Worm (Caenorhabditis elegans) whole organism, L4 larva: ENCODE data around the gene hda-1.

ENCODE experiments used
- F10B5.3 ChIP-seq: sonication (generic microtip); optimal IDR thresholded peaks from 2 replicates; lab custom pipeline; 2016; ENCODE audit warnings: mild to moderate bottlenecking, missing genetic modification characterization, missing compliant biosample characterization
- F37D6.2 ChIP-seq: sonication (generic microtip); optimal IDR thresholded peaks from 2 replicates; lab custom pipeline; 2016; ENCODE audit warnings: mild to moderate bottlenecking, missing genetic modification characterization, missing compliant biosample characterization
- T26A8.4 ChIP-seq: fragments of 200-800 bp; sonication (Bioruptor generic); IDR thresholded peaks from 2 replicates; pipeline ENCODE4 v1.3.6; 2022; ENCODE audit warnings: missing genetic modification characterization, missing compliant biosample characterization
- ZK337.2 ChIP-seq: fragments of 200-800 bp; sonication (Bioruptor generic); IDR thresholded peaks from 2 replicates; pipeline ENCODE4 v1.3.6; 2022; ENCODE audit warnings: missing genetic modification reagents, missing genetic modification characterization, missing compliant biosample characterization
- attf-4 ChIP-seq: sonication (generic microtip); optimal IDR thresholded peaks from 3 replicates; lab custom pipeline; 2017; ENCODE audit warnings: missing biosample characterization, missing genetic modification characterization
- ces-1 ChIP-seq: fragments of 150-350 bp; sonication (generic microtip); optimal IDR thresholded peaks from 4 replicates; lab custom pipeline; 2014; ENCODE audit warnings: missing biosample characterization, missing genetic modification reagents, missing genetic modification characterization
- daf-16 ChIP-seq, 3 experiments: sonication (generic microtip); optimal IDR thresholded peaks; 2 replicates each; lab custom pipeline; 2016 to 2017; ENCODE audit warnings: missing genetic modification characterization in 3 of 3, missing genetic modification reagents in 3 of 3, mild to moderate bottlenecking in 2 of 3, missing compliant biosample characterization in 2 of 3, missing biosample characterization in 1 of 3, moderate library complexity in 1 of 3
- dmd-6 ChIP-seq: fragments of 200-800 bp; sonication (Bioruptor generic); IDR thresholded peaks from 2 replicates; pipeline ENCODE4 v1.3.6; 2022; ENCODE audit warnings: missing genetic modification reagents, missing genetic modification characterization, missing compliant biosample characterization
- dmd-9 ChIP-seq: fragments of 200-800 bp; sonication (Bioruptor generic); IDR thresholded peaks from 2 replicates; pipeline ENCODE4 v1.3.6; 2022; ENCODE audit warnings: missing genetic modification reagents, missing genetic modification characterization, missing compliant biosample characterization
- dve-1 ChIP-seq: sonication (generic microtip); optimal IDR thresholded peaks from 2 replicates; lab custom pipeline; 2017; ENCODE audit warnings: antibody characterized with exemption, mild to moderate bottlenecking, missing genetic modification characterization, missing compliant biosample characterization; ENCODE audit not compliant: insufficient read depth
- gei-8 ChIP-seq: fragments of 200-800 bp; sonication (Bioruptor generic); optimal IDR thresholded peaks from 2 replicates; lab custom pipeline; 2018; ENCODE audit warnings: mild to moderate bottlenecking, missing genetic modification characterization, missing compliant biosample characterization
- hlh-11 ChIP-seq: fragments of 200-800 bp; sonication (Bioruptor generic); optimal IDR thresholded peaks from 2 replicates; lab custom pipeline; 2018; ENCODE audit warnings: mild to moderate bottlenecking, missing genetic modification characterization, missing compliant biosample characterization
- hmg-1.1 ChIP-seq: fragments of 200-800 bp; sonication (Bioruptor generic); IDR thresholded peaks from 2 replicates; pipeline ENCODE4 v1.3.6; 2022; ENCODE audit warnings: missing genetic modification reagents, missing genetic modification characterization, missing compliant biosample characterization
- lin-1 ChIP-seq: fragments of 200-800 bp; sonication (Bioruptor generic); IDR thresholded peaks from 2 replicates; pipeline ENCODE4 v1.3.6; 2022; ENCODE audit warnings: missing genetic modification reagents, missing genetic modification characterization, missing compliant biosample characterization
- lin-15B ChIP-seq: fragments of 150-350 bp; sonication (generic microtip); optimal IDR thresholded peaks from 3 replicates; lab custom pipeline; 2014; ENCODE audit warnings: missing biosample characterization, missing genetic modification characterization
- mdl-1 ChIP-seq, 2 experiments: fragments of 150-350 bp in 1 of 2; sonication (generic microtip) in 1 of 2; optimal IDR thresholded peaks; 2 replicates each; lab custom pipeline; 2014 to 2017; ENCODE audit warnings: missing biosample characterization in 2 of 2, missing genetic modification characterization in 2 of 2
- mdt-29 ChIP-seq: fragments of 200-800 bp; sonication (Bioruptor generic); IDR thresholded peaks from 2 replicates; pipeline ENCODE4 v1.3.6; 2022; ENCODE audit warnings: missing genetic modification reagents, missing genetic modification characterization, missing compliant biosample characterization
- nhr-111 ChIP-seq: fragments of 200-800 bp; sonication (Bioruptor generic); optimal IDR thresholded peaks from 2 replicates; lab custom pipeline; 2018; ENCODE audit warnings: mild to moderate bottlenecking, missing genetic modification characterization, missing compliant biosample characterization
- nhr-28 ChIP-seq: fragments of 150-350 bp; optimal IDR thresholded peaks from 2 replicates; lab custom pipeline; 2014; ENCODE audit warnings: missing biosample characterization, missing genetic modification characterization
- nhr-6 ChIP-seq: fragments of 150-350 bp; optimal IDR thresholded peaks from 2 replicates; lab custom pipeline; 2014; ENCODE audit warnings: missing biosample characterization, missing genetic modification characterization
- nhr-77 ChIP-seq: fragments of 150-350 bp; optimal IDR thresholded peaks from 2 replicates; lab custom pipeline; 2014; ENCODE audit warnings: missing biosample characterization, missing genetic modification characterization
- pha-4 ChIP-seq, 2 experiments: fragments of 150-350 bp in 1 of 2; fragments of 200-800 bp in 1 of 2; sonication (Bioruptor generic) in 1 of 2; IDR thresholded peaks in 1 of 2; optimal IDR thresholded peaks in 1 of 2; 2 replicates each; pipeline versions ENCODE4 v1.3.6 to Lab custom; 2014 to 2022; ENCODE audit warnings: missing genetic modification characterization in 2 of 2, missing genetic modification reagents in 2 of 2, missing biosample characterization in 1 of 2, missing compliant biosample characterization in 1 of 2
- pqm-1 ChIP-seq: sonication (generic microtip); optimal IDR thresholded peaks from 2 replicates; lab custom pipeline; 2017; ENCODE audit warnings: missing biosample characterization, missing genetic modification characterization
- rbr-2 ChIP-seq: sonication (generic microtip); optimal IDR thresholded peaks from 2 replicates; lab custom pipeline; 2016; ENCODE audit warnings: missing genotype, missing genetic modification characterization, missing compliant biosample characterization
- sdz-12 ChIP-seq: fragments of 200-800 bp; sonication (Bioruptor generic); optimal IDR thresholded peaks from 2 replicates; lab custom pipeline; 2018; ENCODE audit warnings: mild to moderate bottlenecking, missing genetic modification characterization, missing compliant biosample characterization
- set-16 ChIP-seq: fragments of 200-800 bp; sonication (Bioruptor generic); IDR thresholded peaks from 2 replicates; pipeline ENCODE4 v1.3.6; 2022; ENCODE audit warnings: missing genetic modification reagents, missing genetic modification characterization, missing compliant biosample characterization
- skn-1 ChIP-seq: fragments of 150-350 bp; optimal IDR thresholded peaks from 2 replicates; lab custom pipeline; 2014; ENCODE audit warnings: missing biosample characterization, missing genetic modification characterization
- snpc-1.2 ChIP-seq: fragments of 200-800 bp; sonication (Bioruptor generic); IDR thresholded peaks from 2 replicates; pipeline ENCODE4 v1.3.6; 2022; ENCODE audit warnings: missing genetic modification reagents, missing genetic modification characterization, missing compliant biosample characterization
- tra-1 ChIP-seq: fragments of 200-800 bp; sonication (Bioruptor generic); IDR thresholded peaks from 2 replicates; pipeline ENCODE4 v1.3.6; 2022; ENCODE audit warnings: missing genetic modification reagents, missing genetic modification characterization, missing compliant biosample characterization
- unc-62 ChIP-seq, 3 experiments: fragments of 150-350 bp in 1 of 3; sonication (generic microtip); optimal IDR thresholded peaks in 2 of 3; peaks in 1 of 3; 1 replicate in 1 of 3; 2 replicates in 2 of 3; lab custom pipeline; 2014 to 2017; ENCODE audit warnings: missing biosample characterization in 3 of 3, missing genetic modification characterization in 3 of 3, missing genetic modification reagents in 3 of 3, missing genotype in 1 of 3
- vab-7 ChIP-seq: fragments of 200-800 bp; sonication (Bioruptor generic); IDR thresholded peaks from 2 replicates; pipeline ENCODE4 v1.3.6; 2022; ENCODE audit warnings: missing genetic modification reagents, missing genetic modification characterization, missing compliant biosample characterization
- zip-11 ChIP-seq: fragments of 200-800 bp; sonication (Bioruptor generic); IDR thresholded peaks from 2 replicates; pipeline ENCODE4 v1.3.6; 2022; ENCODE audit warnings: missing genetic modification characterization, missing compliant biosample characterization

hda-1 gene

ce11 chrV:14525089-14525488 is at the start of gene hda-1:
Gene hda-1, plus strand, starts transcription at chrV:14525389.
- no peak for TF ChIP-seq rbr-2 (tag; lab: Kevin White, UChicago)
- no peak for TF ChIP-seq daf-16 (GFP tag; optimal IDR thresholded peaks at IDR 0.05; lab: Kevin White, UChicago)
- no peak for TF ChIP-seq daf-16 (tag; optimal IDR thresholded peaks at IDR 0.05; lab: Kevin White, UChicago)
- no peak for TF ChIP-seq nhr-77 (tag; lab: Kevin White, UChicago)
- no peak for TF ChIP-seq lin-15B (tag; lab: Kevin White, UChicago)
- TF ChIP-seq F37D6.2 = no peak
- no peak for TF ChIP-seq snpc-1.2 (GFP tag; lab: Robert Waterston, UW)
- no peak for TF ChIP-seq ces-1 (GFP tag; lab: Kevin White, UChicago)
- TF ChIP-seq tra-1 = no peak
- TF ChIP-seq nhr-28 (tag; lab: Kevin White, UChicago) = no peak
- TF ChIP-seq mdt-29 (GFP tag; lab: Robert Waterston, UW) = no peak
- TF ChIP-seq ZK337.2 (GFP tag; lab: Robert Waterston, UW) = no peak
- TF ChIP-seq F10B5.3 = no peak
- TF ChIP-seq T26A8.4 (GFP tag; lab: Robert Waterston, UW) = no peak
- TF ChIP-seq zip-11 (GFP tag; lab: Robert Waterston, UW) = no peak
- TF ChIP-seq nhr-111 (GFP tag; lab: Kevin White, UChicago) = no peak
- TF ChIP-seq, all 104 proteins: peak for 0

DNA sequence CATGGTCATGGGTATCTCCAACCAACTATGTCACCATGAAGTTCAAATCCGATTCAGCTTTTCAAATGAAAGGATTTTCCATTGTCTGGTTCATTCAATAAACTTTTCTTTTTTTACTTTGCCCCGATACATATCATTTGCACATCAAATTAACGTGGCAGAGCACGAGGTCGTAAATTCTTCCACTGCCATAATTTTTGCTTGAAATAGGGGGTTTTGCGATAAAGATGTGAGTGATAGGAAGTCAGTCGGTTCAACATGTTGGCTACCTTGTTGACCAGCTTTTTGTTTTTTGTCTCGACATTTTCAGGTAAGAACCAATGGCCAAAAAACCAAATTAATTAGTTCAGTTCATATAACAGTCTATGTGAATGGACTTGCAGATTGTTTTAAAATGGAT is 48.5 kb upstream of the hda-1 start, which contains the start of gene clec-54:
TSS of gene clec-54 (plus strand) at position 224 of the 400 bp plus-strand sequence.
- TF ChIP-seq hlh-11 (peak; percentile 17), tra-1 (0 out of 2 replicates have a peak, but pooled peaks have one; percentile 27), mdl-1 (tag; optimal IDR thresholded peaks at IDR 0.05; lab: Kevin White, UChicago) (no peak), nhr-28 (tag; lab: Kevin White, UChicago) (peak; percentile 18), dve-1 (tag; lab: Kevin White, UChicago) (peak; percentile 12), daf-16 (GFP tag; optimal IDR thresholded peaks at IDR 0.05; lab: Kevin White, UChicago) (no peak), daf-16 (tag; optimal IDR thresholded peaks at IDR 0.05; lab: Kevin White, UChicago) (peak; percentile 37), hmg-1.1 (no peak), dmd-6 (GFP tag; lab: Robert Waterston, UW) (peak; percentile 49; the same call in 1 of the 2 replicates), unc-62 (GFP tag; optimal IDR thresholded peaks at IDR 0.05 in 1 of 2; lab: Kevin White, UChicago) (peak in 1 of 2 experiments; percentile 43), unc-62 (tag; optimal IDR thresholded peaks at IDR 0.05; lab: Kevin White, UChicago) (no peak)

DNA sequence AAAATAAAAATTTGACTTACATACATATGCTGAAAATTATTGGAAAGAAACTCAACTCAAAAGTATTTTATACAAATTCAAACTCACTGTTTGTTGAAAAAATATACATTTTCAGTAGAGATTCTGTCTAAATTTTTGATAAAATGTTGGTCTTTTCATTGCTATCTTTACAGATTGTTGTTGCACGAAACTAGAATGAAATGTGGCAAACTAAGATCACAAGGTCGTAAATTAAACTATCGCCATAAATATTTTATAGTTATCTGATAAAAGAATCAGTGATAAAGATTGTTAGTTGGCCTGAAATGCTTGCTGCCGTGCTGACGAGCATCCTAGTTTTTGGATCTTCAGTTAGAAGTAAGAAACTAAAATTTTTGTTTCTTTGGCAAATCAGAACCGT is 46.2 kb upstream of the hda-1 start, which contains the start of gene clec-55:
TSS of gene clec-55 (plus strand) at position 301 of the 400 bp plus-strand sequence.
- no peak for TF ChIP-seq lin-15B (tag; lab: Kevin White, UChicago)
- no peak for TF ChIP-seq skn-1 (tag; lab: Kevin White, UChicago)
- TF ChIP-seq dve-1 (tag; lab: Kevin White, UChicago) = no peak
- no peak for TF ChIP-seq dmd-9 (GFP tag; lab: Robert Waterston, UW)
- no peak for TF ChIP-seq nhr-111 (GFP tag; lab: Kevin White, UChicago)
- TF ChIP-seq set-16 (GFP tag; lab: Robert Waterston, UW) = no peak
- no peak for TF ChIP-seq ZK337.2 (GFP tag; lab: Robert Waterston, UW)
- no peak for TF ChIP-seq vab-7

- TF ChIP-seq set-16 (GFP tag; lab: Robert Waterston, UW) (peak; percentile 83), nhr-6 (tag; lab: Kevin White, UChicago) (no peak), F37D6.2 (no peak), attf-4 (tag; lab: Kevin White, UChicago) (no peak)
These were observed 44.7 kb upstream of the hda-1 start for ce11 chrV:14480533-14480932.

ce11 chrV:14481401-14481800 is 43.8 kb upstream of the hda-1 start, which contains the start of gene R02D5.7:
Gene R02D5.7, minus strand, starts transcription at chrV:14481501.
- no peak for TF ChIP-seq pha-4 (GFP tag; IDR thresholded peaks at IDR 0.05; lab: Robert Waterston, UW)
- no peak for TF ChIP-seq pha-4 (tag; optimal IDR thresholded peaks at IDR 0.05; lab: Kevin White, UChicago)
- no peak for TF ChIP-seq daf-16 (GFP tag; optimal IDR thresholded peaks at IDR 0.05; lab: Kevin White, UChicago)
- no peak for TF ChIP-seq daf-16 (tag; optimal IDR thresholded peaks at IDR 0.05; lab: Kevin White, UChicago)
- TF ChIP-seq F10B5.3 = no peak
- TF ChIP-seq pqm-1 (tag; lab: Kevin White, UChicago) = peak; percentile 11
- TF ChIP-seq gei-8 = no peak
- no peak for TF ChIP-seq lin-1 (GFP tag; lab: Robert Waterston, UW)
- no peak for TF ChIP-seq hmg-1.1
- no peak for TF ChIP-seq sdz-12
